Fruit fly (Drosophila melanogaster): ENCODE measurements around the gene Ca-beta.
A peak's percentile ranks its signal among the peaks of the same experiment; 100 is the strongest.

Ca-beta gene

dm6 chr2L:11178826-11179391 is 24.4 kb downstream of the Ca-beta start, which contains the start of gene Boh2 (continued):
- TF ChIP-seq CG10462 (GFP tag; optimal IDR thresholded peaks at IDR 0.05) (no peak), CG4404 (GFP tag; IDR thresholded peaks at IDR 0.05) (no peak), pzg (GFP tag; optimal IDR thresholded peaks at IDR 0.05) (peak; percentile 44), MBD-R2 (GFP tag; IDR thresholded peaks at IDR 0.05) (peak; percentile 24; the same call in 1 of the 2 replicates), cad (GFP tag; optimal IDR thresholded peaks at IDR 0.05) (no peak), Sin3A (optimal IDR thresholded peaks at IDR 0.05) (peak; percentile 57), bigmax (GFP tag; optimal IDR thresholded peaks at IDR 0.05) (no peak), CG7786 (GFP tag; optimal IDR thresholded peaks at IDR 0.05) (no peak), CG12219 (GFP tag; optimal IDR thresholded peaks at IDR 0.05) (no peak), sima (GFP tag; optimal IDR thresholded peaks at IDR 0.05) (no peak), CG10654 (GFP tag; optimal IDR thresholded peaks at IDR 0.05) (no peak), CkIIα-i1 (GFP tag; IDR thresholded peaks at IDR 0.05) (no peak), CG13624 (GFP tag; optimal IDR thresholded peaks at IDR 0.05) (no peak), CG12071 (GFP tag; optimal IDR thresholded peaks at IDR 0.05) (no peak), CG1647 (GFP tag; optimal IDR thresholded peaks at IDR 0.05) (no peak), CG6689 (GFP tag; IDR thresholded peaks at IDR 0.05) (no peak), emc (GFP tag; optimal IDR thresholded peaks at IDR 0.05) (no peak), fd64A (GFP tag; optimal IDR thresholded peaks at IDR 0.05) (no peak), Fer1 (GFP tag; optimal IDR thresholded peaks at IDR 0.05) (no peak), CTCF (GFP tag; optimal IDR thresholded peaks at IDR 0.05) (peak; percentile 7), crol (GFP tag; IDR thresholded peaks at IDR 0.05) (no peak), CG10959 (GFP tag; IDR thresholded peaks at IDR 0.05) (no peak), en (GFP tag; optimal IDR thresholded peaks at IDR 0.05) (no peak), cg (GFP tag; optimal IDR thresholded peaks at IDR 0.05) (no peak), CG9609 (GFP tag; optimal IDR thresholded peaks at IDR 0.05) (no peak), CG2120 (GFP tag; optimal IDR thresholded peaks at IDR 0.05) (no peak), fd3F (GFP tag; optimal IDR thresholded peaks at IDR 0.05) (no peak), sob (GFP tag; IDR thresholded peaks at IDR 0.05) (no peak), Atf3 (GFP tag; optimal IDR thresholded peaks at IDR 0.05) (no peak), ro (GFP tag; IDR thresholded peaks at IDR 0.05) (no peak), Dref (GFP tag; IDR thresholded peaks at IDR 0.05) (peak; percentile 57), Asciz (GFP tag; optimal IDR thresholded peaks at IDR 0.05) (no peak), chif (GFP tag; optimal IDR thresholded peaks at IDR 0.05) (no peak), CG6683 (GFP tag; optimal IDR thresholded peaks at IDR 0.05) (no peak), insv (GFP tag; optimal IDR thresholded peaks at IDR 0.05) (no peak), H2.0 (GFP tag; IDR thresholded peaks at IDR 0.05) (no peak), B-H1 (GFP tag; IDR thresholded peaks at IDR 0.05) (no peak), CG10267 (tag; optimal IDR thresholded peaks at IDR 0.05) (peak; percentile 34), Med (GFP tag) (peak; percentile 27), mirr (GFP tag; optimal IDR thresholded peaks at IDR 0.05) (no peak), Drgx (GFP tag; IDR thresholded peaks at IDR 0.05) (no peak), Chrac-16 (GFP tag; optimal IDR thresholded peaks at IDR 0.05) (no peak), rib (GFP tag; IDR thresholded peaks at IDR 0.05) (no peak), Doc3 (GFP tag; IDR thresholded peaks at IDR 0.05; ENCODE audit: partially characterized antibody) (no peak), CG10321 (GFP tag; IDR thresholded peaks at IDR 0.05) (no peak), tll (GFP tag; optimal IDR thresholded peaks at IDR 0.05) (no peak), CG1024 (GFP tag; IDR thresholded peaks at IDR 0.05) (no peak), tx (GFP tag; optimal IDR thresholded peaks at IDR 0.05) (no peak), esg (GFP tag; conservative IDR thresholded peaks at IDR 0.05) (no peak), CG13894 (tag; optimal IDR thresholded peaks at IDR 0.05) (no peak), CG32772 (GFP tag; IDR thresholded peaks at IDR 0.05) (no peak), D19A (tag; optimal IDR thresholded peaks at IDR 0.05) (no peak), Opbp (GFP tag; IDR thresholded peaks at IDR 0.05; ENCODE audit: partially characterized antibody) (no peak)
